Fruit fly (Drosophila melanogaster) whole organism: Measurements from ENCODE around the gene CG7888.

Experiments
- CG8478 ChIP-seq: fragments of >200 bp; optimal IDR thresholded peaks from 2 replicates; lab custom pipeline; 2018; ENCODE audit warnings: inconsistent platforms
- Dll ChIP-seq: fragments of >200 bp; optimal IDR thresholded peaks from 2 replicates; lab custom pipeline; 2017
- EcR ChIP-seq, 2 experiments: fragments of >200 bp; optimal IDR thresholded peaks; 2 replicates each; lab custom pipeline; 2017; ENCODE audit warnings: missing biosample characterization in 2 of 2, missing genetic modification characterization in 2 of 2, missing genetic modification reagents in 2 of 2
- pan ChIP-seq: fragments of >200 bp; optimal IDR thresholded peaks from 2 replicates; lab custom pipeline; 2017
- psq ChIP-seq: fragments of >200 bp; optimal IDR thresholded peaks from 2 replicates; lab custom pipeline; 2017
- usp ChIP-seq: fragments of >200 bp; optimal IDR thresholded peaks from 2 replicates; lab custom pipeline; 2017; ENCODE audit warnings: missing biosample characterization, missing genetic modification characterization, mixed read lengths

Gene CG7888

DNA sequence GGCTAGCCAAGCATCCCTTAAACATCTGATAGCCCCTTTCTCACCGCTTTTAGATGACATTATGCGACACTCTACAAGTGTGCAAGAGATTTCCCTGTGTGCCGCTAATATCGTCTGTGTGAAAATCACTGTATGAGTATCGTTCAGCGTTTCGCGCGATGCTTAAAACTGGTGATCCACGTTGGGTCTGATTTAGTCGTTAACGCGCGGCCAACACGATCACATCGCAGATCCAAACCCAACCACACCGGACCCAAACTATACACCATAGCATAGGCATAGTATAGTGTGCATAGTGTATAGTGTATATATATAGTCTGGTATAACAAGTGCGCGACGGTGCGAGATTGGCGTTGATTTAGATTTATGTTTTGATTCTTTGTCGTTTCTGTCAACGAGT, at the start of gene CG7888:
Gene CG7888 (plus strand): TSS at position 193 of the 400 bp plus-strand sequence.
- TF ChIP-seq Dll (lab: Kevin White, UChicago) (no peak), pan (lab: Kevin White, UChicago) (no peak), usp (no peak), CG8478 (lab: Kevin White, UChicago) (no peak), EcR (GFP tag; optimal IDR thresholded peaks at IDR 0.05; lab: Kevin White, UChicago) (no peak), psq (no peak)

DNA sequence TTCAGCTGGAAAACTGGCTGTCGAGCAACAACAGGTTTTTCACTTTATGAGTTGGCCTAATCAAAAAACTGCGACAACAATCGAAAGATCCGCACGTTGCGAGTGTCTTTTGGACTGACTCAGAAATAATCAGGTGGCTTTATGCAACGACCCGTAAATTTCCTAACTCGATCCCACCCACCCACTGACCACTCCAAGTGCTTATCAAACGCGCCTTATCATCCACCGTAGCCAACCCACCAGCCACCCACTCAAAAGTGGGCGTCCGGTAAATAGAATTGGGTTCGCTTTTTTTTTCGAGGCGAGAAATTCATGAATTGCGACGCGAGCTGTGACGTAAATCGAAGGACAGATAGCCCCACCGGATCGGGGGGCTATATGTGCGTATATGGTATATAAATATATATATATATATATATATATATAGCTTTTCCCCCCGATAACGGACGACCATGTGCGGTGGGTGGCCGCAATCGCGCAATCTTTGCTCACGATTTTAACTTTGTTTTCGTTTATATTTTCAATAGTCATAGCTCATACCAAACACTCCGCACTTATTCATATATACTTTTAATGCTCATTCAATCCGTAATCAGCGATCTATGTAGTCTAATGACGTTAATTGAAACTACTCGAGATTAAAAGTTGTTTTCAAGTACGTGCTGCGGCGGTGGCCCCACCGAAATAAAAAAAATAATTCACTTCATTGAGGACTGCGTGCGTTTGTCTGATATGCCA, 48.9 kb upstream of the CG7888 start:
- TF ChIP-seq pan (lab: Kevin White, UChicago): no peak
- TF ChIP-seq Dll (lab: Kevin White, UChicago): no peak
- no peak for TF ChIP-seq CG8478 (lab: Kevin White, UChicago)
- TF ChIP-seq EcR (GFP tag; optimal IDR thresholded peaks at IDR 0.05; lab: Kevin White, UChicago): no peak

DNA sequence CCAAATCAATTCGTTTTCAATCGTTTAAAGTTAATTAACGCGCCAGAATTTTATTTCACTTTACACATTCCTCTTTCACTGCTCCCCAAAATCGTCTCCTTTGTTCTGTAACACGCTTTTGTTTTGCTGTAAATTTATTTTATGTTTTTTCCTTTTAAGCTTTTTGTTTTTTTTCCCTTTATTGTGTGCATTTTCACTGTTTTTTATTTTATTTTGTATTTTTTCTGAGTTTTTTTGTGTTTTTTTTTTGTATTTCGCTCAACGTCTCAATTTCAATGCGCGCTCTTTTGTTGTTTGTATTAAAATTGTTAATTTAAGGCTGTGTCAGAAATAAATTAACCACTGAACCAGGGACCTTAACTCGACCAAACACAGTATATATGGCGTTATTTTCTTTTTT, 47.4 kb upstream of the CG7888 start:
- TF ChIP-seq usp (no peak), CG8478 (lab: Kevin White, UChicago) (no peak), pan (lab: Kevin White, UChicago) (no peak), psq (no peak), EcR (GFP tag; optimal IDR thresholded peaks at IDR 0.05; lab: Kevin White, UChicago) (no peak), Dll (lab: Kevin White, UChicago) (no peak)

DNA sequence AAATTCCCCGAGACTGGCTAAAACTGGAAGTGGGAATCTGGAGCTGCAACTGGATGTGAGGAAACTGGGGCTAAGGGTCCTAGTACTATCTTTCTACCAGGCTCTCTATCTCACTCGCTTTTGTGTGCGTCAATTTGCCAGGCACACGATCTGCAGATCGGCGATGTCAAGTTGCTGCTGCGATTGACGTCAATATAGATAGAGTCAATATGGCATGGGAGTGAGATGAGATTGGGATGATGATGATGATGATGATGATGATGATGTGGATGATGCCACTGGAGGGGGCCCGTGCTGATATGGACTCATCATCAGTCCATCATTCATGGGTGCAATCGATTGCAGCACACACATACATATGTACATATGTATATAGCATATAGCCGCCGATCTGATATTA, 46.0 kb upstream of the CG7888 start:
- TF ChIP-seq EcR (GFP tag; optimal IDR thresholded peaks at IDR 0.05; lab: Kevin White, UChicago) (no peak), CG8478 (lab: Kevin White, UChicago) (no peak)

DNA sequence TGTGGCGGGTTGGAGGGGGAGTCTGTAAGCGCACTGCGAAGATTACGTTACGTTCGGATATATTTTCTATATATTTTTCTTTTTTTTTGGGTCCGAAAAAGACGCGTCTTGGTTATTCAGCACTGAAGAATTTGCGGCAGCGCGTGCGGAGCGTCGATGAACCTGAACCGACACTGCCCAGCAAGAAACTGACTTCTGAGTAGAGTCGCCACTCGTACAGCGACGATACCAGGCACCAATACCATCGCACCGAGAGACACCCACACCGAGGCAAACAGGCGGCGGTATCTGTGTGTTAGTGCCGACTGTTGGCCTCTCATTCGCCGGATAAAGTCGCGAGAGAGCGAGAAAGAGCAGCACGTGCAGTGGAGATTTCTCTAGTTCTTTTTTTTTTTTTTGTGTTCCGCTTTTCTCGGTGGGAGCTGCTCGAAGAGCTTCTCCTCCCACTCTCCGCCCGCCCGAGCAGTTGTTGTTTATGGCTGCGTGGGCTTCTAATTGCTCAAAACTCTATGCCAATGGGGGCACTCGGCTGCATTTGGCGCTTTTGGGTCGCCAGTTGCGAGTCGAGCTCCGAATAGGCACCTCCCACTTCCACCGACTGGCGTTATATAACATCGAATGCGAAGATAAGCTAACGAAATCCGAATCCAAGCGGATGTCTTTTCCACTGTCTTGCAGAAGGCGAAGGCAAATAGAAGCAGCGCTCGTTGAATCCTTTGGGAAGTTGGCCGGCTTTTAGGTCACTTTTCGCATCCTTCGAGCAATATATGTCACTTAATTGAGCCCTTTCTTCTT, 44.6 kb upstream of the CG7888 start, which contains the start of gene klu:
Gene klu (minus strand): TSS at position 189 of the 795 bp plus-strand sequence.
- no peak for TF ChIP-seq pan (lab: Kevin White, UChicago)
- TF ChIP-seq Dll (lab: Kevin White, UChicago): peak; percentile 55
- TF ChIP-seq psq: no peak
- no peak for TF ChIP-seq EcR (GFP tag; optimal IDR thresholded peaks at IDR 0.05; lab: Kevin White, UChicago)
- no peak for TF ChIP-seq usp
- TF ChIP-seq CG8478 (lab: Kevin White, UChicago): peak; percentile 26

DNA sequence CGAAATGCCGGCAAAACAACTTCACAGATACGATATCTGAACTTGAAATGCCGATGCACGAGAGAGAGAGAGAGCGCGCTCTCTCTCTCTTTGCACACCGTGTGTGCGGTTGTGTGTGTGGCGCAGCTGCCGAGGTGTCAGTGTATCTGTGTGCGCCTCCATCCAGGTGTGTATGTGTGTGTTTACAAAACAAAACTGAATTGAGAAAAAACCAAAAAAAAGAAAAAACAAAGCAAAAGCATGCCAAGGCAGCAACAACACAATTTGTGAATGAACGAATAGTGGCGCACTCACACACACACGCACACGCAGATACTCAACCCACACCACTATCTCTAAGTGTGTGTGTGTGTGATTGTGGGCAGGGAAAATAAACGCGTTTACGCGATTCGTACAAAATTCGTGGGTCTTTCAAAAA, 43.4 kb upstream of the CG7888 start:
- TF ChIP-seq CG8478 (lab: Kevin White, UChicago) (peak; percentile 72), usp (no peak), Dll (lab: Kevin White, UChicago) (peak; percentile 93)

DNA sequence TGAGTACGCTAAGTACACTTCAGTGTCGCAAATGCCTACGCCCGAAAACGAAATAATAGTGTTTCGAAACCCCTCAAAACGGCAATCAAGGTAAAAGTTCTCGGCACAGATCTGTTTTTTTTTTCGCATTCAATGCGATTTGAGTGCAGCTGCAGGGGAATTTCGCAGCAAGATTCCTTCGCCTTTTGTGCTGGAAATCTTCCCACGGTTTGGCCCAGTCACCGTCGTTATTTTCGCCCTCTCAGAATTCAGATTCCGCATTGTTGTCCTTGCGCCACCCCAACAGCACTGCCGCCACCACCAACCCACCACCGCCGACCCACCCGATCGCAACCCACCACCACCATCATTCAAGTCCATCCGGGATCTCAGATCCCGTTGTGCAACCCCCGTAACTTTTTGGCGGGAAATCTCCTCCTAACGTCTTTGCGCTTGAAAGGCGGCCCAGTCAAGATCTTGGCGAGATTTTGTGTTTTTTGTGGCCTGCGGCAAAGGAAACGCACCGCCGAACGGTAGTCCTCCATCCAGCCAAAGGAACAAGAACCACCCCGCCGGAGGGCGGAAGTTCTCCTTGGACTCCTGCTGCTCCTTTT, 42.1 kb upstream of the CG7888 start:
- TF ChIP-seq Dll (lab: Kevin White, UChicago): no peak
- TF ChIP-seq psq: no peak
- no peak for TF ChIP-seq EcR (GFP tag; optimal IDR thresholded peaks at IDR 0.05; lab: Kevin White, UChicago)
- no peak for TF ChIP-seq CG8478 (lab: Kevin White, UChicago)
- TF ChIP-seq pan (lab: Kevin White, UChicago): no peak
- no peak for TF ChIP-seq usp

DNA sequence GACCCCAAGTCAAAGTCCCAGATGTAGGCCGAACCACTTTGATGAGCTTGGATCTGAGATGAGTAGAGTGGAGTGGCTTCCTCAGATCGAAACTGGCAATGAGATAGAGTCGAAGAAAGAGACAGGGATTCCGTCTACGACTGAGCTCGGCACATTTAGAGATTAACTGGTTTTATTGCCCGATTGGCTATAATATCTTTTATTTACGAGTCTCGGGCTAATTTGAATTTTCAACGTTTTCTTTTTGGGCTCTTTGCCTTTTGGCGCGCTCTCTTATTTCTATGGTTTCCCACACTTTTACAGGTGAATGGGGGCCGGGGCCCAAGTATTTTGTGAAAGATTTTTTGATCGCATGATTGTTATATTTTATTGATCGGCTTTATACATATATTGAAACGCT, 38.6 kb upstream of the CG7888 start:
- no peak for TF ChIP-seq psq
- no peak for TF ChIP-seq pan (lab: Kevin White, UChicago)
- no peak for TF ChIP-seq usp
- TF ChIP-seq Dll (lab: Kevin White, UChicago): no peak
- no peak for TF ChIP-seq CG8478 (lab: Kevin White, UChicago)
- TF ChIP-seq EcR (GFP tag; optimal IDR thresholded peaks at IDR 0.05; lab: Kevin White, UChicago): no peak

DNA sequence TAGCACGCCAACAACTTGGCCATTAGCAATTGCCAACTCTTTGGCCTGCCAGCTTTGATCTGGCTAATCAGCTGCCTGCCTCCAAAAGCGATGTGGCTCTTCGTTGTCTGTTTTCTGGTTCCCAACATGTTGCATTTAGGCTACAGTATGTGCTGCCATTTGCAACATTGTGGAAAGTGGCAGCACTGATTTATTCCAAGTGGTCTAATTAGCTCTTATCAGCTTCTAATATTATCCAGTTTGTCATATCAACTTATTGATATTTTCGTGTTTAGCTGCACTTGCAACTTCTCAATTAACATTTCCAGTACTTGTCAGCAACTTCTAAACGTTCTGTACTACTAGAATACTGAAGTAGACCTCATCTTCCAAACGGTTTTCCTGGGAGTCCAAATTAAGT, 33.8 kb upstream of the CG7888 start:
- TF ChIP-seq pan (lab: Kevin White, UChicago): no peak
- no peak for TF ChIP-seq psq
- TF ChIP-seq usp: no peak
- no peak for TF ChIP-seq CG8478 (lab: Kevin White, UChicago)

DNA sequence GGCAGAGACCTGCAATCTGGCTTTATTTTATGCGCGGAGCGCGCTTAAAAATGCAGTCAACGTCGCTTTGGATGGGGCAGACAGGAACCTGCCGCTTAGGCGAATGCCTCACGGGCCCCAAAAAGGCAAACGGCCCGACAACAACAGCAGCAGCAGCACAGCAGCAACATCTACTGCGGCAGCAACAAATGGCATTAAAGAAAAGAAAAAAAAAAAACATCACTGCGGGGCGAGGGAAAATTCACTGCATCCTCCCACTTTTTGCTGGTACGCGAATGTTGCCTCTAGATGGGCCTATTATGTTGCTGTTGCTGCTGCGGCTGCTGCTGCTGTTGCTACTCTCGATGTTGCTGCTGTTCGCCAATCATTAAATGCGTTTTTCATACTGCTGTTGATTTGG, 31.9 kb upstream of the CG7888 start:
- TF ChIP-seq usp (no peak), pan (lab: Kevin White, UChicago) (no peak), Dll (lab: Kevin White, UChicago) (peak; percentile 19)

DNA sequence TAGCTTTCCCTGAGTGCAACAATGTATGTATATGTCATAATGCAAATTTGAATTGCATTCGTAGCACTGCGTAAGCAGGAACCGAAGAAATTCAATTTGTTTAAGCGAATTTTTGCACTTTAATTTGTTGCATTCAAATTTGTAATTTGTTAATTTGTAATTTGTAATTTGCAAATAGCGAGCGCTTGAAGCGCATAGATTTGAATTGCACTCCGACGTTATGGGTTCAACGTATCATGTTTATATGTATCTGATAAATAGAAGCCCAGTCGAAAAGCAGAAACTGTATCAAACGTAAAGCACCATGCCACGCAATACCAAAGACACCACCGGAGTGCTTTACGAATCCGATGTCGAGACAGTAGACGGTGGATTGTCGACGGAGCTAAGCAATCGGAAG, 30.6 kb upstream of the CG7888 start, which contains the start of gene Fad2:
Gene Fad2 (plus strand): TSS at position 301 of the 400 bp plus-strand sequence.
- TF ChIP-seq usp (no peak), pan (lab: Kevin White, UChicago) (no peak), EcR (GFP tag; optimal IDR thresholded peaks at IDR 0.05; lab: Kevin White, UChicago) (no peak), psq (no peak), CG8478 (lab: Kevin White, UChicago) (no peak), Dll (lab: Kevin White, UChicago) (no peak)

DNA sequence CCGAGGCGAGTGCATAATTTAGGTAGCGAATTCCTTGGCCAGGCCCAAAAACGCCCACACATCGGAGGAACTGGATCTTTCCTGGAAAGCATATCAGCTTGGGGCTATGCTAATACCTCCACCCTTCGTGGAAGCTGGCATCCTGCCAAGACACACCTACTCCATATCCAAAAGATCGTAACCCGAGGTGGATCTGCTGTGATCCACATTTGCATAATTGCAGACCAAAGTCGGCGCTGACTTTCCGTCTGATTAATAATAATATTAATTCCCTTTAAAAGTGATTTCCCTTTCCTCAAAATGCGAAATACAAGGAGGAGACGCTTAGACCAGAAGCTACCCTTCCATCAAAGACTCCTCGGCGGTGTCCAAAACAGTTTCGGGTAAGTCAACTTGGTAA, 28.6 kb upstream of the CG7888 start, which contains the start of gene CG32079:
Gene CG32079 (plus strand): TSS at position 301 of the 400 bp plus-strand sequence.
- TF ChIP-seq EcR (GFP tag; optimal IDR thresholded peaks at IDR 0.05; lab: Kevin White, UChicago) (no peak), Dll (lab: Kevin White, UChicago) (no peak), pan (lab: Kevin White, UChicago) (no peak), psq (no peak), CG8478 (lab: Kevin White, UChicago) (no peak), usp (no peak)
